Worm (Caenorhabditis elegans): Measurements from ENCODE around the gene nhr-251.

Gene nhr-251

ce11 chrV:609671-610070 is 9.3 kb downstream of the nhr-251 start, which contains the start of gene srlf-36:
srlf-36 (minus strand) TSS chrV:609771.
- TF ChIP-seq mdt-29 (GFP tag; IDR thresholded peaks at IDR 0.05) (no peak), lsy-2 (tag; optimal IDR thresholded peaks at IDR 0.05) (no peak), nhr-25 (tag; optimal IDR thresholded peaks at IDR 0.05; ENCODE audit: borderline replicate concordance, insufficient read depth) (no peak), zip-2 (tag; optimal IDR thresholded peaks at IDR 0.05) (no peak), egl-27 (tag; optimal IDR thresholded peaks at IDR 0.05) (no peak), aha-1 (tag) (no peak), Y5F2A.4 (GFP tag; optimal IDR thresholded peaks at IDR 0.05) (no peak), lim-7 (GFP tag; IDR thresholded peaks at IDR 0.05) (no peak), nhr-77 (tag; optimal IDR thresholded peaks at IDR 0.05) (no peak), set-16 (GFP tag; IDR thresholded peaks at IDR 0.05) (no peak), daf-8 (GFP tag; IDR thresholded peaks at IDR 0.05) (no peak)

ce11 chrV:610217-610616 is 9.9 kb downstream of the nhr-251 start, which contains the start of gene nhr-90:
nhr-90 (plus strand) TSS chrV:610512.
- TF ChIP-seq nhr-28 (tag; optimal IDR thresholded peaks at IDR 0.05) (peak; percentile 9), nhr-102 (tag; optimal IDR thresholded peaks at IDR 0.05) (no peak), hlh-30 (tag; optimal IDR thresholded peaks at IDR 0.05; ENCODE audit: insufficient read depth) (peak; percentile 70)

DNA sequence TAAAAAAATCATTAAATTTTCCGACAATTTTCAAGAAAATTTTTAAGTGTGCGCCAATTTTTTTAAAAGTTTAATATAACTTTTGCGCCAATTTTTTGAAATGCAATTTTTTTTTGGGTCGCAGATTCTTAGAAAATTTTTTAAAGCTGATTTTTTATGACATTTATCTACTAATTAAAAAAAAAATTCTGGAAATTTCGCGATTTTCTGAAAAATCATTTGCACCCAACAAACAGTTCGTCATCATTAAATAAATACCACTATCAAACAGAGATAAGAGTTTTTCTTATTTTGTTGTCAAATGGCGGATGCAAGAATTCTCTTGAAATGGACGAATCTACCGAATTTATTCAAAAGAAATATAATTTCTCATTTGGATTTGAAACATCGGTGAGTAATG is 14.9 kb downstream of the nhr-251 start, which contains the start of gene F48G7.13:
Gene F48G7.13 (plus strand): TSS at position 301 of the 400 bp plus-strand sequence.
- TF ChIP-seq zip-11 (GFP tag; IDR thresholded peaks at IDR 0.05) (no peak), daf-16 (GFP tag; optimal IDR thresholded peaks at IDR 0.05) (no peak), daf-16 (tag; optimal IDR thresholded peaks at IDR 0.05) (peak; percentile 55)

ce11 chrV:617917-618316 is 17.6 kb downstream of the nhr-251 start:
- no peak for TF ChIP-seq zfp-2 (tag; optimal IDR thresholded peaks at IDR 0.05)
- TF ChIP-seq nhr-11 (tag; optimal IDR thresholded peaks at IDR 0.05), result peak; percentile 12
- no peak for TF ChIP-seq unc-130 (GFP tag; optimal IDR thresholded peaks at IDR 0.05)

ce11 chrV:619054-619453 is 18.7 kb downstream of the nhr-251 start, which contains the start of gene F48G7.4:
F48G7.4 (plus strand) TSS chrV:619453.
- TF ChIP-seq egl-43 (GFP tag; IDR thresholded peaks at IDR 0.05) (no peak), mep-1 (tag; optimal IDR thresholded peaks at IDR 0.05) (peak; percentile 73), tag-97 (GFP tag; IDR thresholded peaks at IDR 0.05) (0 out of 2 replicates have a peak, but pooled peaks have one; percentile 33), ctbp-1 (GFP tag; IDR thresholded peaks at IDR 0.05) (no peak), nhr-237 (tag; optimal IDR thresholded peaks at IDR 0.05) (no peak), hmg-1.1 (GFP tag; IDR thresholded peaks at IDR 0.05) (peak; percentile 56; the same call in 1 of the 2 replicates), F37D6.2 (tag; optimal IDR thresholded peaks at IDR 0.05) (peak; percentile 15), lin-39 (tag; optimal IDR thresholded peaks at IDR 0.05) (no peak), lsy-2 (tag; optimal IDR thresholded peaks at IDR 0.05) (peak; percentile 40 to 76), dve-1 (tag; optimal IDR thresholded peaks at IDR 0.05; ENCODE audit: insufficient read depth) (peak; percentile 47), hif-1 (tag; optimal IDR thresholded peaks at IDR 0.05) (peak in 1 of 2 experiments; percentile 26), hlh-30 (tag; optimal IDR thresholded peaks at IDR 0.05; ENCODE audit: insufficient read depth) (peak; percentile 79), duxl-1 (tag; optimal IDR thresholded peaks at IDR 0.05; ENCODE audit: poor library complexity) (peak; percentile 50), mes-2 (tag; optimal IDR thresholded peaks at IDR 0.05; ENCODE audit: poor library complexity, severe bottlenecking) (peak; percentile 56), nhr-11 (tag; optimal IDR thresholded peaks at IDR 0.05) (peak; percentile 18), sdz-12 (GFP tag; optimal IDR thresholded peaks at IDR 0.05) (no peak), rbr-2 (tag; optimal IDR thresholded peaks at IDR 0.05) (peak; percentile 84), tra-1 (GFP tag; IDR thresholded peaks at IDR 0.05) (peak; percentile 77), dpl-1 (GFP tag; optimal IDR thresholded peaks at IDR 0.05) (peak; percentile 10), ztf-7 (tag; optimal IDR thresholded peaks at IDR 0.05) (no peak), zfp-2 (tag; optimal IDR thresholded peaks at IDR 0.05) (no peak), nhr-25 (tag; optimal IDR thresholded peaks at IDR 0.05; ENCODE audit: borderline replicate concordance, insufficient read depth) (no peak), ceh-20 (GFP tag; IDR thresholded peaks at IDR 0.05) (peak; percentile 60; the same call in 1 of the 2 replicates), nhr-28 (tag; optimal IDR thresholded peaks at IDR 0.05) (peak; percentile 74), dmd-6 (GFP tag; IDR thresholded peaks at IDR 0.05) (peak; percentile 75), mdl-1 (tag; optimal IDR thresholded peaks at IDR 0.05) (peak in 1 of 2 experiments; percentile 60), nhr-6 (tag; optimal IDR thresholded peaks at IDR 0.05) (peak; percentile 30), ZK337.2 (GFP tag; IDR thresholded peaks at IDR 0.05) (no peak), mxl-2 (GFP tag; conservative IDR thresholded peaks at IDR 0.05) (no peak)
